Worm (Caenorhabditis elegans) whole organism, midembryonic: ENCODE data around the gene C55A6.6.

Source experiments
- T22C8.4 ChIP-seq: fragments of 200-800 bp; sonication (Bioruptor generic); IDR thresholded peaks from 2 replicates; pipeline ENCODE4 v1.3.6; 2022; ENCODE audit warnings: missing genetic modification characterization, missing compliant biosample characterization
- flt-1 ChIP-seq: fragments of 200-800 bp; sonication (Bioruptor generic); IDR thresholded peaks from 2 replicates; pipeline ENCODE4 v1.3.6; 2022; ENCODE audit warnings: missing genetic modification characterization, missing compliant biosample characterization
- klf-2 ChIP-seq: fragments of 200-800 bp; sonication (Bioruptor generic); conservative IDR thresholded peaks from 2 replicates; pipeline ENCODE4 v1.3.6; 2022; ENCODE audit warnings: missing genetic modification reagents, missing genetic modification characterization, missing compliant biosample characterization
- med-1 ChIP-seq: sonication (generic microtip); optimal IDR thresholded peaks from 2 replicates; lab custom pipeline; 2017; ENCODE audit warnings: missing genetic modification characterization, mild to moderate bottlenecking, missing compliant biosample characterization, antibody characterized with exemption, missing genetic modification reagents; ENCODE audit not compliant: insufficient read depth
- ref-1 ChIP-seq: fragments of 200-800 bp; sonication (Bioruptor generic); conservative IDR thresholded peaks from 2 replicates; pipeline ENCODE4 v1.3.6; 2022; ENCODE audit warnings: missing genetic modification reagents, missing genetic modification characterization, missing compliant biosample characterization
- tab-1 ChIP-seq: fragments of 200-800 bp; sonication (Bioruptor generic); IDR thresholded peaks from 2 replicates; pipeline ENCODE4 v1.3.6; 2022; ENCODE audit warnings: missing genetic modification characterization, missing compliant biosample characterization
- ztf-23 ChIP-seq: fragments of 200-800 bp; sonication (Bioruptor generic); IDR thresholded peaks from 2 replicates; pipeline ENCODE4 v1.3.6; 2022; ENCODE audit warnings: missing genetic modification reagents, missing genetic modification characterization, missing compliant biosample characterization
- ztf-29 ChIP-seq: fragments of 200-800 bp; sonication (Bioruptor generic); IDR thresholded peaks from 2 replicates; pipeline ENCODE4 v1.3.6; 2022; ENCODE audit warnings: missing genetic modification reagents, missing genetic modification characterization, missing compliant biosample characterization

ce11 chrV:11562643-11563042, 48.1 kb upstream of the C55A6.6 start, which contains the start of gene srx-86:
- TF ChIP-seq ztf-29: no peak
- TF ChIP-seq klf-2 (GFP tag; lab: Robert Waterston, UW): no peak
- no peak for TF ChIP-seq T22C8.4
- no peak for TF ChIP-seq med-1 (GFP tag; lab: Kevin White, UChicago)
- no peak for TF ChIP-seq ztf-23 (GFP tag; lab: Robert Waterston, UW)
- TF ChIP-seq ref-1 (GFP tag; lab: Robert Waterston, UW): no peak
- no peak for TF ChIP-seq tab-1 (GFP tag; lab: Robert Waterston, UW)
- no peak for TF ChIP-seq flt-1 (GFP tag; lab: Robert Waterston, UW)
